Worm (Caenorhabditis elegans) whole organism, L4 larva: ENCODE measurements around the gene F10A3.11.

Experiments
- aly-2 ChIP-seq: sonication (generic microtip); optimal IDR thresholded peaks from 2 replicates; lab custom pipeline; 2018; ENCODE audit warnings: missing biosample characterization, missing genetic modification characterization
- hlh-30 ChIP-seq: sonication (generic microtip); optimal IDR thresholded peaks from 2 replicates; lab custom pipeline; 2017; ENCODE audit warnings: antibody characterized with exemption, mild to moderate bottlenecking, missing genetic modification characterization, missing compliant biosample characterization; ENCODE audit not compliant: insufficient read depth
- jun-1 ChIP-seq: fragments of 150-350 bp; optimal IDR thresholded peaks from 2 replicates; lab custom pipeline; 2014; ENCODE audit warnings: missing biosample characterization, missing genetic modification reagents, missing genetic modification characterization
- lin-15B ChIP-seq: fragments of 150-350 bp; sonication (generic microtip); optimal IDR thresholded peaks from 3 replicates; lab custom pipeline; 2014; ENCODE audit warnings: missing biosample characterization, missing genetic modification characterization
- nhr-76 ChIP-seq: fragments of 150-350 bp; optimal IDR thresholded peaks from 2 replicates; lab custom pipeline; 2014; ENCODE audit warnings: missing biosample characterization, missing genetic modification characterization
- pha-4 ChIP-seq, 2 experiments: fragments of 150-350 bp in 1 of 2; fragments of 200-800 bp in 1 of 2; sonication (Bioruptor generic) in 1 of 2; IDR thresholded peaks in 1 of 2; optimal IDR thresholded peaks in 1 of 2; 2 replicates each; pipeline versions ENCODE4 v1.3.6 to Lab custom; 2014 to 2022; ENCODE audit warnings: missing genetic modification characterization in 2 of 2, missing genetic modification reagents in 2 of 2, missing biosample characterization in 1 of 2, missing compliant biosample characterization in 1 of 2
- zag-1 ChIP-seq: fragments of 150-350 bp; optimal IDR thresholded peaks from 2 replicates; lab custom pipeline; 2014; ENCODE audit warnings: missing biosample characterization, missing genetic modification characterization
- zip-2 ChIP-seq: fragments of 150-350 bp; optimal IDR thresholded peaks from 2 replicates; lab custom pipeline; 2014; ENCODE audit warnings: missing biosample characterization, missing genetic modification characterization

DNA sequence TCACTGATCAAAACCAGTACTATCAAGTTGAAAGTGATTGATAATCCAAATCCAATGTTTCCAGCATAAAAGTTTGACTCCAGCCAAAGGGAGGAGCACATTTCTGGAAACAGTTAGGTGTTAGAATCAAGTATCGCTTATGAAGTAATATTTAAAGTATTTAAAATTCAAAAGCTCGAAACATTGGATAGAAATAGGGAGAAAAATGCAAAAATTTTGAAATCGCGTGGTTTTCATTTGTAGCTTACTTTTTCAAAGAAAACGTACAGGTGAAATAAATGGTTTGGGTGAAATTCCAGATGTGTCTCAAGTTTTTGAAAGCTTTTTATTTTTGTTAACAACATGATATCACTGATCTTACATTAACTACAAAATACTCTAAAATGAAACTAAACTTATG, 6.5 kb downstream of the F10A3.11 start, which contains the start of gene str-111:
- TF ChIP-seq pha-4 (GFP tag; IDR thresholded peaks at IDR 0.05; lab: Robert Waterston, UW) (no peak), pha-4 (tag; optimal IDR thresholded peaks at IDR 0.05; lab: Kevin White, UChicago) (no peak), zag-1 (no peak), jun-1 (tag; lab: Kevin White, UChicago) (no peak), aly-2 (tag; lab: Kevin White, UChicago) (no peak), hlh-30 (tag; lab: Kevin White, UChicago) (no peak), lin-15B (tag; lab: Kevin White, UChicago) (no peak), zip-2 (tag; lab: Kevin White, UChicago) (no peak), nhr-76 (tag; lab: Kevin White, UChicago) (no peak)
